Worm (Caenorhabditis elegans) whole organism, midembryonic: ENCODE measurements around the gene cpt-6.

Experiments
- T22C8.4 ChIP-seq: fragments of 200-800 bp; sonication (Bioruptor generic); IDR thresholded peaks from 2 replicates; pipeline ENCODE4 v1.3.6; 2022; ENCODE audit warnings: missing genetic modification characterization, missing compliant biosample characterization
- cog-1 ChIP-seq: sonication (generic microtip); optimal IDR thresholded peaks from 2 replicates; lab custom pipeline; 2016; ENCODE audit warnings: missing genetic modification characterization, missing compliant biosample characterization
- flt-1 ChIP-seq: fragments of 200-800 bp; sonication (Bioruptor generic); IDR thresholded peaks from 2 replicates; pipeline ENCODE4 v1.3.6; 2022; ENCODE audit warnings: missing genetic modification characterization, missing compliant biosample characterization
- klf-2 ChIP-seq: fragments of 200-800 bp; sonication (Bioruptor generic); conservative IDR thresholded peaks from 2 replicates; pipeline ENCODE4 v1.3.6; 2022; ENCODE audit warnings: missing genetic modification reagents, missing genetic modification characterization, missing compliant biosample characterization
- med-1 ChIP-seq: sonication (generic microtip); optimal IDR thresholded peaks from 2 replicates; lab custom pipeline; 2017; ENCODE audit warnings: missing genetic modification characterization, mild to moderate bottlenecking, missing compliant biosample characterization, antibody characterized with exemption, missing genetic modification reagents; ENCODE audit not compliant: insufficient read depth
- ref-1 ChIP-seq: fragments of 200-800 bp; sonication (Bioruptor generic); conservative IDR thresholded peaks from 2 replicates; pipeline ENCODE4 v1.3.6; 2022; ENCODE audit warnings: missing genetic modification reagents, missing genetic modification characterization, missing compliant biosample characterization
- tab-1 ChIP-seq: fragments of 200-800 bp; sonication (Bioruptor generic); IDR thresholded peaks from 2 replicates; pipeline ENCODE4 v1.3.6; 2022; ENCODE audit warnings: missing genetic modification characterization, missing compliant biosample characterization
- ztf-23 ChIP-seq: fragments of 200-800 bp; sonication (Bioruptor generic); IDR thresholded peaks from 2 replicates; pipeline ENCODE4 v1.3.6; 2022; ENCODE audit warnings: missing genetic modification reagents, missing genetic modification characterization, missing compliant biosample characterization
- ztf-29 ChIP-seq: fragments of 200-800 bp; sonication (Bioruptor generic); IDR thresholded peaks from 2 replicates; pipeline ENCODE4 v1.3.6; 2022; ENCODE audit warnings: missing genetic modification reagents, missing genetic modification characterization, missing compliant biosample characterization

Gene cpt-6

ce11 chrV:6458302-6458998, 35.3 kb downstream of the cpt-6 start:
- TF ChIP-seq klf-2 (GFP tag; lab: Robert Waterston, UW) (no peak), ref-1 (no peak), cog-1 (tag; lab: Kevin White, UChicago) (no peak), flt-1 (GFP tag; lab: Robert Waterston, UW) (no peak), ztf-29 (no peak), ztf-23 (GFP tag; lab: Robert Waterston, UW) (no peak), tab-1 (no peak), T22C8.4 (no peak), med-1 (no peak)

- TF ChIP-seq flt-1 (GFP tag; lab: Robert Waterston, UW) (no peak), T22C8.4 (no peak), ref-1 (no peak), ztf-23 (GFP tag; lab: Robert Waterston, UW) (no peak), cog-1 (tag; lab: Kevin White, UChicago) (no peak), tab-1 (no peak), med-1 (no peak), ztf-29 (no peak), klf-2 (GFP tag; lab: Robert Waterston, UW) (no peak)
These were observed 36.8 kb downstream of the cpt-6 start for ce11 chrV:6456903-6457302.

ce11 chrV:6453122-6453521, 40.6 kb downstream of the cpt-6 start, which contains the start of gene acl-9:
acl-9 (plus strand) TSS chrV:6453226.
- TF ChIP-seq cog-1 (tag; lab: Kevin White, UChicago): no peak
- no peak for TF ChIP-seq ztf-29
- no peak for TF ChIP-seq T22C8.4
- TF ChIP-seq ztf-23 (GFP tag; lab: Robert Waterston, UW): no peak
- no peak for TF ChIP-seq med-1
- TF ChIP-seq ref-1: no peak
- TF ChIP-seq tab-1: no peak
- no peak for TF ChIP-seq flt-1 (GFP tag; lab: Robert Waterston, UW)
- TF ChIP-seq klf-2 (GFP tag; lab: Robert Waterston, UW): no peak

- TF ChIP-seq med-1 (no peak), flt-1 (GFP tag; lab: Robert Waterston, UW) (no peak), klf-2 (GFP tag; lab: Robert Waterston, UW) (no peak), T22C8.4 (no peak), ref-1 (no peak), ztf-23 (GFP tag; lab: Robert Waterston, UW) (0 out of 2 replicates have a peak, but pooled peaks have one; percentile 9), cog-1 (tag; lab: Kevin White, UChicago) (no peak)
These were observed 43.4 kb downstream of the cpt-6 start, which contains the start of gene acl-8 for ce11 chrV:6450129-6451011. acl-8 (plus strand) TSS chrV:6450870.

- TF ChIP-seq ztf-23 (GFP tag; lab: Robert Waterston, UW) (no peak), cog-1 (tag; lab: Kevin White, UChicago) (no peak), T22C8.4 (no peak), tab-1 (no peak), ztf-29 (no peak), flt-1 (GFP tag; lab: Robert Waterston, UW) (no peak), med-1 (no peak), klf-2 (GFP tag; lab: Robert Waterston, UW) (no peak), ref-1 (no peak)
These were observed 45.4 kb downstream of the cpt-6 start, which contains the start of gene fbxa-196 for ce11 chrV:6448356-6448755. fbxa-196 (plus strand) TSS chrV:6448656.

ce11 chrV:6442037-6442436, 51.7 kb downstream of the cpt-6 start, which contains the start of gene T05H4.3:
T05H4.3 (plus strand) TSS chrV:6442337.
- no peak for TF ChIP-seq ref-1
- TF ChIP-seq tab-1: no peak

ce11 chrV:6441613-6442012, 52.1 kb downstream of the cpt-6 start, which contains the start of gene T05H4.15:
T05H4.15 (minus strand) TSS chrV:6441713.
- TF ChIP-seq ztf-23 (GFP tag; lab: Robert Waterston, UW): no peak
- no peak for TF ChIP-seq med-1
- no peak for TF ChIP-seq flt-1 (GFP tag; lab: Robert Waterston, UW)
- no peak for TF ChIP-seq ztf-29
- no peak for TF ChIP-seq tab-1
- no peak for TF ChIP-seq ref-1
- TF ChIP-seq T22C8.4: no peak
- no peak for TF ChIP-seq cog-1 (tag; lab: Kevin White, UChicago)
- TF ChIP-seq klf-2 (GFP tag; lab: Robert Waterston, UW): no peak
